Worm (Caenorhabditis elegans) whole organism, L2 larva: ENCODE results near the gene pmp-3.

ENCODE experiments used
- ama-1 ChIP-seq: fragments of 150-350 bp; optimal IDR thresholded peaks from 2 replicates; lab custom pipeline; 2018; ENCODE audit warnings: inconsistent platforms
- dmd-4 ChIP-seq: sonication (generic microtip); optimal IDR thresholded peaks from 2 replicates; lab custom pipeline; 2017; ENCODE audit warnings: missing biosample characterization, missing genetic modification characterization
- elt-3 ChIP-seq: sonication (generic microtip); optimal IDR thresholded peaks from 2 replicates; lab custom pipeline; 2017; ENCODE audit warnings: missing biosample characterization, missing genetic modification characterization
- lin-39 ChIP-seq: fragments of 150-350 bp; optimal IDR thresholded peaks from 2 replicates; lab custom pipeline; 2014; ENCODE audit warnings: missing biosample characterization, missing genetic modification reagents, missing genetic modification characterization
- nhr-11 ChIP-seq: fragments of 150-350 bp; optimal IDR thresholded peaks from 2 replicates; lab custom pipeline; 2014; ENCODE audit warnings: missing biosample characterization, missing genetic modification characterization
- nhr-12 ChIP-seq: fragments of 150-350 bp; optimal IDR thresholded peaks from 2 replicates; lab custom pipeline; 2014; ENCODE audit warnings: missing biosample characterization, missing genetic modification characterization
- nhr-129 ChIP-seq: fragments of 150-350 bp; optimal IDR thresholded peaks from 2 replicates; lab custom pipeline; 2014; ENCODE audit warnings: missing biosample characterization, missing genetic modification characterization
- nhr-23 ChIP-seq: fragments of 150-350 bp; optimal IDR thresholded peaks from 2 replicates; lab custom pipeline; 2014; ENCODE audit warnings: missing biosample characterization, missing genetic modification reagents, missing genetic modification characterization
- nhr-237 ChIP-seq: fragments of 150-350 bp; optimal IDR thresholded peaks from 2 replicates; lab custom pipeline; 2014; ENCODE audit warnings: missing biosample characterization, missing genetic modification characterization
- nhr-25 ChIP-seq: fragments of 150-350 bp; sonication (generic microtip); optimal IDR thresholded peaks from 3 replicates; lab custom pipeline; 2014; ENCODE audit warnings: missing biosample characterization, missing genetic modification characterization
- snpc-4 ChIP-seq: fragments of 150-350 bp; optimal IDR thresholded peaks from 2 replicates; lab custom pipeline; 2014; ENCODE audit warnings: missing biosample characterization, missing genetic modification characterization
- unc-55 ChIP-seq: fragments of 150-350 bp; sonication (generic microtip); optimal IDR thresholded peaks from 3 replicates; lab custom pipeline; 2014; ENCODE audit warnings: missing biosample characterization, missing genetic modification reagents, missing genetic modification characterization
- unc-62 ChIP-seq: fragments of 150-350 bp; optimal IDR thresholded peaks from 2 replicates; lab custom pipeline; 2014; ENCODE audit warnings: missing biosample characterization, missing genetic modification reagents, missing genetic modification characterization
- ztf-11 ChIP-seq: sonication (generic microtip); optimal IDR thresholded peaks from 2 replicates; lab custom pipeline; 2017; ENCODE audit warnings: missing biosample characterization, missing genetic modification characterization

DNA sequence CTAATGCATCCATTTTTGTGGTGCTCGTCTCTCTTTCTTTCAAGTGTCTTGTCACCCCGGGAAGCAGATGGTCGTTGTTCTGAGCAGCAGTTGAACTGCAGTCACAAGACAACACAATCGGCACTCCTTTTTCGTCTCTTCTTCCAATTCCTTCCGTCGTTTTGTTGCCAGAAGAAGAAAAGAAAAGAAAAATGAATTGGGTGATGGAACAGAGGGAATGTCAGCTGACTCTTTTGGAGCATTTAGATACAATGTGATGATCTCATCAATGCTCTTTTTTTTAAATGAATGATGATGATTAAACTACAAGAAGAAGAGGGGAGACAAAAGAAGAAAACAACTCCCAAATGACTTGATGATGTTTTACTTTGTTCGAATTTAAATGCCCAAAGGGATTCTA is 3.4 kb downstream of the pmp-3 start:
- peak; percentile 1 for TF ChIP-seq lin-39
- no peak for TF ChIP-seq nhr-25 (tag; lab: Kevin White, UChicago)
- no peak for TF ChIP-seq nhr-11 (tag; lab: Kevin White, UChicago)
- no peak for TF ChIP-seq ztf-11
- TF ChIP-seq unc-62 (GFP tag; lab: Kevin White, UChicago): no peak
- no peak for TF ChIP-seq nhr-23 (tag; lab: Kevin White, UChicago)
- no peak for TF ChIP-seq elt-3 (tag; lab: Kevin White, UChicago)
- no peak for TF ChIP-seq snpc-4 (tag; lab: Kevin White, UChicago)
- no peak for TF ChIP-seq unc-55 (GFP tag; lab: Kevin White, UChicago)
- TF ChIP-seq dmd-4 (tag; lab: Kevin White, UChicago): no peak
- peak; percentile 58 for TF ChIP-seq nhr-129 (tag; lab: Kevin White, UChicago)
- no peak for TF ChIP-seq nhr-237 (tag; lab: Kevin White, UChicago)
- TF ChIP-seq ama-1: no peak
- TF ChIP-seq nhr-12 (tag; lab: Kevin White, UChicago): no peak
